Worm (Caenorhabditis elegans) whole organism, midembryonic: ENCODE measurements around the gene kcc-1.

Experiments
- cog-1 ChIP-seq: sonication (generic microtip); optimal IDR thresholded peaks from 2 replicates; lab custom pipeline; 2016; ENCODE audit warnings: missing genetic modification characterization, missing compliant biosample characterization
- flt-1 ChIP-seq: fragments of 200-800 bp; sonication (Bioruptor generic); IDR thresholded peaks from 2 replicates; pipeline ENCODE4 v1.3.6; 2022; ENCODE audit warnings: missing genetic modification characterization, missing compliant biosample characterization
- ref-1 ChIP-seq: fragments of 200-800 bp; sonication (Bioruptor generic); conservative IDR thresholded peaks from 2 replicates; pipeline ENCODE4 v1.3.6; 2022; ENCODE audit warnings: missing genetic modification reagents, missing genetic modification characterization, missing compliant biosample characterization

DNA sequence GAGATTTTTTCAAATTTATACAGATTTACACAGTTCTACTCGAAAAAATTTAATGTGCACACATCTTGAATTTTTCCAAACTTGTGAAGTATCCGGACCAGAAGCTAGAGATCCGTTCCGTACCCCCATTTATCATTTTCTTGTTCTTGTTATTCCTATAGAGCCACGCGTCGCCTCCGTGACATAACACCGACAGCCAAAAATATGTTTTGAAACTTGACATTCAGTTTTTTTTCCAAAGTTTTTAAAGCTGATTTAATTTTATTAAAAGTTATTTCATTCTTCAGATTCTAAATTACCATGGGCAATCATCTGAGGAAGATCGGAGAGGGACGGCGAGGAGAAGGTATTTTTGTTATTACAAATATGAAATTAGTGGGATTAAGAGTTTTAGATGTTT is 44.1 kb downstream of the kcc-1 start, which contains the start of gene D2024.18:
- TF ChIP-seq flt-1 (GFP tag; lab: Robert Waterston, UW) (no peak), cog-1 (tag; lab: Kevin White, UChicago) (no peak), ref-1 (GFP tag; lab: Robert Waterston, UW) (no peak)
